Worm (Caenorhabditis elegans) whole organism, L2 larva: Measurements from ENCODE around the gene E04F6.10.
A peak's percentile ranks its signal among the peaks of the same experiment; 100 is the strongest.

Experiments
- F13H6.1 ChIP-seq: sonication (generic microtip); optimal IDR thresholded peaks from 2 replicates; lab custom pipeline; 2016; ENCODE audit warnings: missing genetic modification characterization, missing compliant biosample characterization
- R02D3.7 ChIP-seq: fragments of 150-350 bp; optimal IDR thresholded peaks from 2 replicates; lab custom pipeline; 2014; ENCODE audit warnings: missing biosample characterization, missing genetic modification characterization
- Y55F3AM.14 ChIP-seq: fragments of 200-800 bp; sonication (Bioruptor generic); optimal IDR thresholded peaks from 2 replicates; lab custom pipeline; 2018; ENCODE audit warnings: mild to moderate bottlenecking, missing genetic modification characterization, missing compliant biosample characterization
- ZK546.5 ChIP-seq: sonication (generic microtip); optimal IDR thresholded peaks from 2 replicates; lab custom pipeline; 2017; ENCODE audit warnings: missing biosample characterization, missing genetic modification characterization
- aly-2 ChIP-seq: fragments of 150-350 bp; optimal IDR thresholded peaks from 2 replicates; lab custom pipeline; 2014; ENCODE audit warnings: missing biosample characterization, missing genetic modification characterization
- ama-1 ChIP-seq: fragments of 150-350 bp; optimal IDR thresholded peaks from 2 replicates; lab custom pipeline; 2018; ENCODE audit warnings: inconsistent platforms
- blmp-1 ChIP-seq: sonication (generic microtip); optimal IDR thresholded peaks from 2 replicates; lab custom pipeline; 2017; ENCODE audit warnings: missing genetic modification characterization, mild to moderate bottlenecking, missing compliant biosample characterization, antibody characterized with exemption, moderate library complexity; ENCODE audit not compliant: insufficient read depth
- ceh-16 ChIP-seq: fragments of 150-350 bp; optimal IDR thresholded peaks from 2 replicates; lab custom pipeline; 2014; ENCODE audit warnings: missing biosample characterization, missing genetic modification characterization
- ceh-82 ChIP-seq: fragments of 150-350 bp; optimal IDR thresholded peaks from 2 replicates; lab custom pipeline; 2014; ENCODE audit warnings: missing biosample characterization, missing genetic modification characterization
- crh-2 ChIP-seq: sonication (generic microtip); optimal IDR thresholded peaks from 2 replicates; lab custom pipeline; 2017; ENCODE audit warnings: missing biosample characterization, missing genetic modification characterization
- elt-3 ChIP-seq: sonication (generic microtip); optimal IDR thresholded peaks from 2 replicates; lab custom pipeline; 2017; ENCODE audit warnings: missing biosample characterization, missing genetic modification characterization
- fos-1 ChIP-seq: fragments of 150-350 bp; optimal IDR thresholded peaks from 2 replicates; lab custom pipeline; 2014; ENCODE audit warnings: missing biosample characterization, missing genetic modification characterization
- gmeb-1 ChIP-seq: fragments of 150-350 bp; optimal IDR thresholded peaks from 2 replicates; lab custom pipeline; 2014; ENCODE audit warnings: missing biosample characterization, missing genetic modification characterization
- lin-11 ChIP-seq: fragments of 150-350 bp; sonication (generic microtip); optimal IDR thresholded peaks from 2 replicates; lab custom pipeline; 2014; ENCODE audit warnings: missing biosample characterization, missing genetic modification characterization, inconsistent platforms, mixed read lengths
- lin-13 ChIP-seq: fragments of 150-350 bp; optimal IDR thresholded peaks from 2 replicates; lab custom pipeline; 2014; ENCODE audit warnings: missing biosample characterization, missing genetic modification reagents, missing genetic modification characterization
- lin-39 ChIP-seq: fragments of 150-350 bp; optimal IDR thresholded peaks from 2 replicates; lab custom pipeline; 2014; ENCODE audit warnings: missing biosample characterization, missing genetic modification reagents, missing genetic modification characterization
- mdl-1 ChIP-seq, 2 experiments: fragments of 150-350 bp in 1 of 2; sonication (generic microtip) in 1 of 2; optimal IDR thresholded peaks; 2 replicates each; lab custom pipeline; 2017; ENCODE audit warnings: missing biosample characterization in 2 of 2, missing genetic modification characterization in 2 of 2
- nhr-10 ChIP-seq: sonication (generic microtip); optimal IDR thresholded peaks from 2 replicates; lab custom pipeline; 2017; ENCODE audit warnings: missing biosample characterization, missing genetic modification characterization
- nhr-11 ChIP-seq: fragments of 150-350 bp; optimal IDR thresholded peaks from 2 replicates; lab custom pipeline; 2014; ENCODE audit warnings: missing biosample characterization, missing genetic modification characterization
- nhr-12 ChIP-seq: fragments of 150-350 bp; optimal IDR thresholded peaks from 2 replicates; lab custom pipeline; 2014; ENCODE audit warnings: missing biosample characterization, missing genetic modification characterization
- nhr-23 ChIP-seq: fragments of 150-350 bp; optimal IDR thresholded peaks from 2 replicates; lab custom pipeline; 2014; ENCODE audit warnings: missing biosample characterization, missing genetic modification reagents, missing genetic modification characterization
- nhr-237 ChIP-seq: fragments of 150-350 bp; optimal IDR thresholded peaks from 2 replicates; lab custom pipeline; 2014; ENCODE audit warnings: missing biosample characterization, missing genetic modification characterization
- nhr-25 ChIP-seq: fragments of 150-350 bp; sonication (generic microtip); optimal IDR thresholded peaks from 3 replicates; lab custom pipeline; 2014; ENCODE audit warnings: missing biosample characterization, missing genetic modification characterization
- nhr-77 ChIP-seq: fragments of 150-350 bp; optimal IDR thresholded peaks from 2 replicates; lab custom pipeline; 2014; ENCODE audit warnings: missing biosample characterization, missing genetic modification characterization
- peb-1 ChIP-seq: fragments of 150-350 bp; optimal IDR thresholded peaks from 2 replicates; lab custom pipeline; 2014; ENCODE audit warnings: missing biosample characterization, missing genetic modification characterization
- skn-1 ChIP-seq: sonication (generic microtip); optimal IDR thresholded peaks from 2 replicates; lab custom pipeline; 2017; ENCODE audit warnings: missing biosample characterization, missing genetic modification characterization
- sma-3 ChIP-seq: sonication (generic microtip); optimal IDR thresholded peaks from 2 replicates; lab custom pipeline; 2016; ENCODE audit warnings: missing genetic modification reagents, missing genetic modification characterization, missing compliant biosample characterization
- sma-9 ChIP-seq, 2 experiments: fragments of 150-350 bp in 1 of 2; sonication (generic microtip) in 1 of 2; optimal IDR thresholded peaks; 2 replicates each; lab custom pipeline; 2014 to 2016; ENCODE audit warnings: missing genetic modification characterization in 2 of 2, mild to moderate bottlenecking in 1 of 2, missing biosample characterization in 1 of 2, missing compliant biosample characterization in 1 of 2, missing genetic modification reagents in 1 of 2, moderate library complexity in 1 of 2
- snpc-4 ChIP-seq: fragments of 150-350 bp; optimal IDR thresholded peaks from 2 replicates; lab custom pipeline; 2014; ENCODE audit warnings: missing biosample characterization, missing genetic modification characterization
- unc-62 ChIP-seq: fragments of 150-350 bp; optimal IDR thresholded peaks from 2 replicates; lab custom pipeline; 2014; ENCODE audit warnings: missing biosample characterization, missing genetic modification reagents, missing genetic modification characterization
- zag-1 ChIP-seq: fragments of 150-350 bp; optimal IDR thresholded peaks from 2 replicates; lab custom pipeline; 2014; ENCODE audit warnings: missing biosample characterization, missing genetic modification characterization

Gene E04F6.10

ce11 chrII:7251978-7252377 lies 35.0 kb upstream of the E04F6.10 start, which contains the start of the genes prx-13 and ada-2:
Gene prx-13, minus strand, starts transcription at chrII:7252015.
Gene ada-2, plus strand, starts transcription at chrII:7252259.
- TF ChIP-seq nhr-25 (tag; lab: Kevin White, UChicago) (no peak), nhr-10 (tag; lab: Kevin White, UChicago) (no peak), fos-1 (tag; lab: Kevin White, UChicago) (peak; percentile 79), mdl-1 (tag; optimal IDR thresholded peaks at IDR 0.05; lab: Kevin White, UChicago) (no peak), blmp-1 (tag; lab: Kevin White, UChicago) (no peak), sma-3 (GFP tag; lab: Kevin White, UChicago) (peak; percentile 6), ceh-82 (tag; lab: Kevin White, UChicago) (no peak), ceh-16 (tag; lab: Kevin White, UChicago) (no peak), lin-13 (GFP tag; lab: Kevin White, UChicago) (no peak), Y55F3AM.14 (GFP tag; lab: Kevin White, UChicago) (no peak), R02D3.7 (no peak), sma-9 (GFP tag; optimal IDR thresholded peaks at IDR 0.05; lab: Kevin White, UChicago) (peak; percentile 8), sma-9 (tag; optimal IDR thresholded peaks at IDR 0.05; lab: Kevin White, UChicago) (no peak), zag-1 (no peak), aly-2 (tag; lab: Kevin White, UChicago) (no peak)
- TF ChIP-seq, all 48 proteins: peak for 3

- no peak for TF ChIP-seq nhr-77 (tag; lab: Kevin White, UChicago)
- TF ChIP-seq gmeb-1 (tag; lab: Kevin White, UChicago): no peak
- TF ChIP-seq nhr-23 (tag; lab: Kevin White, UChicago): no peak
- TF ChIP-seq skn-1 (tag; lab: Kevin White, UChicago): no peak
- TF ChIP-seq ZK546.5 (tag; lab: Kevin White, UChicago): no peak
- no peak for TF ChIP-seq fos-1 (tag; lab: Kevin White, UChicago)
- no peak for TF ChIP-seq F13H6.1
- TF ChIP-seq peb-1 (tag; lab: Kevin White, UChicago): no peak
- no peak for TF ChIP-seq ama-1
- TF ChIP-seq lin-39: no peak
Measured at ce11 chrII:7245576-7245975, 28.6 kb upstream of the E04F6.10 start, which contains the start of gene skpo-3. Gene skpo-3, plus strand, starts transcription at chrII:7245876.

ce11 chrII:7242754-7243153 lies 25.8 kb upstream of the E04F6.10 start:
- TF ChIP-seq blmp-1 (tag; lab: Kevin White, UChicago): peak; percentile 79
- no peak for TF ChIP-seq snpc-4 (tag; lab: Kevin White, UChicago)
- TF ChIP-seq lin-39: no peak
- no peak for TF ChIP-seq unc-62 (GFP tag; lab: Kevin White, UChicago)
- TF ChIP-seq nhr-25 (tag; lab: Kevin White, UChicago): no peak
- peak; percentile 28 for TF ChIP-seq sma-3 (GFP tag; lab: Kevin White, UChicago)
- TF ChIP-seq mdl-1 (tag; optimal IDR thresholded peaks at IDR 0.05; lab: Kevin White, UChicago): no peak

- TF ChIP-seq nhr-12: no peak
- TF ChIP-seq nhr-23 (tag; lab: Kevin White, UChicago): no peak
- peak; percentile 15 for TF ChIP-seq nhr-25 (tag; lab: Kevin White, UChicago)
- TF ChIP-seq, all 48 proteins: peak for 1
Measured at ce11 chrII:7239705-7240104, 22.8 kb upstream of the E04F6.10 start.

- TF ChIP-seq zag-1: no peak
- TF ChIP-seq nhr-237 (tag; lab: Kevin White, UChicago): no peak
- no peak for TF ChIP-seq elt-3 (tag; lab: Kevin White, UChicago)
- peak; percentile 67 for TF ChIP-seq ceh-16 (tag; lab: Kevin White, UChicago)
- no peak for TF ChIP-seq nhr-11 (tag; lab: Kevin White, UChicago)
- TF ChIP-seq lin-39: no peak
Measured at ce11 chrII:7238791-7239190, 21.8 kb upstream of the E04F6.10 start.

ce11 chrII:7238248-7238647 lies 21.3 kb upstream of the E04F6.10 start, which contains the start of gene aqp-1:
Gene aqp-1, minus strand, starts transcription at chrII:7238349.
- TF ChIP-seq ZK546.5 (tag; lab: Kevin White, UChicago) (no peak), mdl-1 (tag; optimal IDR thresholded peaks at IDR 0.05; lab: Kevin White, UChicago) (peak in 1 of 2 experiments; percentile 17), F13H6.1 (peak; percentile 24), aly-2 (tag; lab: Kevin White, UChicago) (no peak), crh-2 (tag; lab: Kevin White, UChicago) (peak; percentile 68), sma-9 (GFP tag; optimal IDR thresholded peaks at IDR 0.05; lab: Kevin White, UChicago) (peak; percentile 78), sma-9 (tag; optimal IDR thresholded peaks at IDR 0.05; lab: Kevin White, UChicago) (no peak), fos-1 (tag; lab: Kevin White, UChicago) (peak; percentile 40), sma-3 (GFP tag; lab: Kevin White, UChicago) (peak; percentile 21), lin-11 (tag; lab: Kevin White, UChicago) (no peak)
